Worm (Caenorhabditis elegans) whole organism, L4 larva: ENCODE measurements around the gene F40F8.1.

ENCODE experiments used
- F37D6.2 ChIP-seq: sonication (generic microtip); optimal IDR thresholded peaks from 2 replicates; lab custom pipeline; 2016; ENCODE audit warnings: mild to moderate bottlenecking, missing genetic modification characterization, missing compliant biosample characterization
- R02D3.7 ChIP-seq: fragments of 150-350 bp; sonication (generic microtip); optimal IDR thresholded peaks from 3 replicates; lab custom pipeline; 2014; ENCODE audit warnings: missing biosample characterization, missing genetic modification characterization
- Y75B8A.6 ChIP-seq: fragments of 200-800 bp; sonication (Bioruptor generic); IDR thresholded peaks from 2 replicates; pipeline ENCODE4 v1.3.6; 2022; ENCODE audit warnings: missing genetic modification reagents, missing genetic modification characterization, missing compliant biosample characterization
- aha-1 ChIP-seq: fragments of 150-350 bp; peaks from one replicate; lab custom pipeline; 2014; ENCODE audit warnings: missing biosample characterization, missing genetic modification characterization
- ama-1 ChIP-seq: fragments of 150-350 bp; optimal IDR thresholded peaks from 2 replicates; lab custom pipeline; 2014; ENCODE audit warnings: inconsistent platforms, mixed read lengths
- attf-4 ChIP-seq: sonication (generic microtip); optimal IDR thresholded peaks from 3 replicates; lab custom pipeline; 2017; ENCODE audit warnings: missing biosample characterization, missing genetic modification characterization
- ceh-82 ChIP-seq: sonication (generic microtip); optimal IDR thresholded peaks from 2 replicates; lab custom pipeline; 2017; ENCODE audit warnings: missing biosample characterization, missing genetic modification characterization
- cey-2 ChIP-seq: sonication (generic microtip); optimal IDR thresholded peaks from 3 replicates; lab custom pipeline; 2017; ENCODE audit warnings: missing genetic modification characterization, mild to moderate bottlenecking, missing compliant biosample characterization, antibody characterized with exemption, borderline replicate concordance; ENCODE audit not compliant: insufficient read depth
- daf-12 ChIP-seq: fragments of 150-350 bp; optimal IDR thresholded peaks from 2 replicates; lab custom pipeline; 2014; ENCODE audit warnings: missing biosample characterization, missing genetic modification reagents, missing genetic modification characterization
- daf-16 ChIP-seq, 3 experiments: sonication (generic microtip); optimal IDR thresholded peaks; 2 replicates each; lab custom pipeline; 2016 to 2017; ENCODE audit warnings: missing genetic modification characterization in 3 of 3, missing genetic modification reagents in 3 of 3, mild to moderate bottlenecking in 2 of 3, missing compliant biosample characterization in 2 of 3, missing biosample characterization in 1 of 3, moderate library complexity in 1 of 3
- dmd-6 ChIP-seq: fragments of 200-800 bp; sonication (Bioruptor generic); IDR thresholded peaks from 2 replicates; pipeline ENCODE4 v1.3.6; 2022; ENCODE audit warnings: missing genetic modification reagents, missing genetic modification characterization, missing compliant biosample characterization
- dve-1 ChIP-seq: sonication (generic microtip); optimal IDR thresholded peaks from 2 replicates; lab custom pipeline; 2017; ENCODE audit warnings: antibody characterized with exemption, mild to moderate bottlenecking, missing genetic modification characterization, missing compliant biosample characterization; ENCODE audit not compliant: insufficient read depth
- hif-1 ChIP-seq, 2 experiments: sonication (generic microtip); optimal IDR thresholded peaks; 2 replicates each; lab custom pipeline; 2016 to 2017; ENCODE audit warnings: missing compliant biosample characterization in 2 of 2, missing genetic modification characterization in 2 of 2, missing genetic modification reagents in 2 of 2, missing genotype in 2 of 2, mild to moderate bottlenecking in 1 of 2
- hlh-11 ChIP-seq: fragments of 200-800 bp; sonication (Bioruptor generic); optimal IDR thresholded peaks from 2 replicates; lab custom pipeline; 2018; ENCODE audit warnings: mild to moderate bottlenecking, missing genetic modification characterization, missing compliant biosample characterization
- hlh-30 ChIP-seq: sonication (generic microtip); optimal IDR thresholded peaks from 2 replicates; lab custom pipeline; 2017; ENCODE audit warnings: antibody characterized with exemption, mild to moderate bottlenecking, missing genetic modification characterization, missing compliant biosample characterization; ENCODE audit not compliant: insufficient read depth
- jun-1 ChIP-seq: fragments of 150-350 bp; optimal IDR thresholded peaks from 2 replicates; lab custom pipeline; 2014; ENCODE audit warnings: missing biosample characterization, missing genetic modification reagents, missing genetic modification characterization
- lin-1 ChIP-seq: fragments of 200-800 bp; sonication (Bioruptor generic); IDR thresholded peaks from 2 replicates; pipeline ENCODE4 v1.3.6; 2022; ENCODE audit warnings: missing genetic modification reagents, missing genetic modification characterization, missing compliant biosample characterization
- mep-1 ChIP-seq: fragments of 150-350 bp; sonication (generic microtip); optimal IDR thresholded peaks from 3 replicates; lab custom pipeline; 2014; ENCODE audit warnings: missing biosample characterization, missing genetic modification characterization
- mes-2 ChIP-seq: sonication (generic microtip); optimal IDR thresholded peaks from 2 replicates; lab custom pipeline; 2016; ENCODE audit warnings: missing genotype, mild to moderate bottlenecking, missing genetic modification characterization, missing compliant biosample characterization; ENCODE audit not compliant: poor library complexity, severe bottlenecking
- nhr-10 ChIP-seq: fragments of 150-350 bp; optimal IDR thresholded peaks from 2 replicates; lab custom pipeline; 2014; ENCODE audit warnings: missing biosample characterization, missing genetic modification characterization
- nhr-11 ChIP-seq: fragments of 150-350 bp; optimal IDR thresholded peaks from 2 replicates; lab custom pipeline; 2014; ENCODE audit warnings: missing biosample characterization, missing genetic modification characterization
- nhr-28 ChIP-seq: fragments of 150-350 bp; optimal IDR thresholded peaks from 2 replicates; lab custom pipeline; 2014; ENCODE audit warnings: missing biosample characterization, missing genetic modification characterization
- nhr-48 ChIP-seq: sonication (generic microtip); optimal IDR thresholded peaks from 2 replicates; lab custom pipeline; 2016; ENCODE audit warnings: mild to moderate bottlenecking, missing genetic modification characterization, missing compliant biosample characterization
- nhr-77 ChIP-seq: fragments of 150-350 bp; optimal IDR thresholded peaks from 2 replicates; lab custom pipeline; 2014; ENCODE audit warnings: missing biosample characterization, missing genetic modification characterization
- php-3 ChIP-seq: fragments of 200-800 bp; sonication (Bioruptor generic); IDR thresholded peaks from 2 replicates; pipeline ENCODE4 v1.3.6; 2022; ENCODE audit warnings: missing genetic modification reagents, missing genetic modification characterization, missing compliant biosample characterization
- skn-1 ChIP-seq: fragments of 150-350 bp; optimal IDR thresholded peaks from 2 replicates; lab custom pipeline; 2014; ENCODE audit warnings: missing biosample characterization, missing genetic modification characterization
- snpc-4 ChIP-seq: fragments of 150-350 bp; optimal IDR thresholded peaks from 2 replicates; lab custom pipeline; 2014; ENCODE audit warnings: missing biosample characterization, missing genetic modification characterization
- tag-97 ChIP-seq: fragments of 200-800 bp; sonication (Bioruptor generic); IDR thresholded peaks from 2 replicates; pipeline ENCODE4 v1.3.6; 2022; ENCODE audit warnings: missing genetic modification characterization, missing compliant biosample characterization
- tra-1 ChIP-seq: fragments of 200-800 bp; sonication (Bioruptor generic); IDR thresholded peaks from 2 replicates; pipeline ENCODE4 v1.3.6; 2022; ENCODE audit warnings: missing genetic modification reagents, missing genetic modification characterization, missing compliant biosample characterization
- unc-39 ChIP-seq: sonication (generic microtip); optimal IDR thresholded peaks from 2 replicates; lab custom pipeline; 2017; ENCODE audit warnings: missing biosample characterization, missing genetic modification characterization
- unc-62 ChIP-seq, 3 experiments: fragments of 150-350 bp in 1 of 3; sonication (generic microtip); optimal IDR thresholded peaks in 2 of 3; peaks in 1 of 3; 1 replicate in 1 of 3; 2 replicates in 2 of 3; lab custom pipeline; 2014 to 2017; ENCODE audit warnings: missing biosample characterization in 3 of 3, missing genetic modification characterization in 3 of 3, missing genetic modification reagents in 3 of 3, missing genotype in 1 of 3

F40F8.1 gene

ce11 chrII:11153080-11153479 lies 25.6 kb downstream of the F40F8.1 start (continued):
- no peak for TF ChIP-seq daf-16 (GFP tag; optimal IDR thresholded peaks at IDR 0.05; lab: Kevin White, UChicago)
- peak; percentile 78 for TF ChIP-seq daf-16 (tag; optimal IDR thresholded peaks at IDR 0.05; lab: Kevin White, UChicago)
- TF ChIP-seq nhr-48 (tag; lab: Kevin White, UChicago): peak; percentile 13
- TF ChIP-seq snpc-4 (tag; lab: Kevin White, UChicago): no peak
- peak; percentile 9 for TF ChIP-seq ama-1 (lab: Kevin White, UChicago)

- TF ChIP-seq hlh-30: peak; percentile 56
- no peak for TF ChIP-seq hif-1 (tag; optimal IDR thresholded peaks at IDR 0.05; lab: Kevin White, UChicago)
- TF ChIP-seq skn-1: no peak
- no peak for TF ChIP-seq F37D6.2 (tag; lab: Kevin White, UChicago)
- TF ChIP-seq dmd-6 (GFP tag; lab: Robert Waterston, UW): peak; percentile 52
- peak; percentile 16 for TF ChIP-seq jun-1 (tag; lab: Kevin White, UChicago)
- no peak for TF ChIP-seq lin-1 (GFP tag; lab: Robert Waterston, UW)
- peak; percentile 48 for TF ChIP-seq nhr-77 (tag; lab: Kevin White, UChicago)
- peak; percentile 66 for TF ChIP-seq hlh-11 (tag; lab: Kevin White, UChicago)
- peak; percentile 40 for TF ChIP-seq nhr-10
- TF ChIP-seq nhr-48 (tag; lab: Kevin White, UChicago): peak; percentile 8
- TF ChIP-seq nhr-28: peak; percentile 47
- TF ChIP-seq unc-62 (GFP tag; optimal IDR thresholded peaks at IDR 0.05 in 1 of 2; lab: Kevin White, UChicago): peak in 1 of 2 experiments; percentile 20
- TF ChIP-seq unc-62 (tag; optimal IDR thresholded peaks at IDR 0.05; lab: Kevin White, UChicago): no peak
- no peak for TF ChIP-seq daf-16 (GFP tag; optimal IDR thresholded peaks at IDR 0.05; lab: Kevin White, UChicago)
- TF ChIP-seq daf-16 (tag; optimal IDR thresholded peaks at IDR 0.05; lab: Kevin White, UChicago): peak; percentile 63
- 0 out of 2 replicates have a peak, but pooled peaks have one; percentile 32 for TF ChIP-seq php-3 (GFP tag; lab: Robert Waterston, UW)
- peak; percentile 65 for TF ChIP-seq dve-1 (tag; lab: Kevin White, UChicago)
Observed at ce11 chrII:11153800-11154199, 26.3 kb downstream of the F40F8.1 start.

- no peak for TF ChIP-seq attf-4
- peak; percentile 33 for TF ChIP-seq hlh-11 (tag; lab: Kevin White, UChicago)
- TF ChIP-seq R02D3.7 (tag; lab: Kevin White, UChicago): no peak
- no peak for TF ChIP-seq tag-97 (GFP tag; lab: Robert Waterston, UW)
- no peak for TF ChIP-seq daf-16 (GFP tag; optimal IDR thresholded peaks at IDR 0.05; lab: Kevin White, UChicago)
- TF ChIP-seq daf-16 (tag; optimal IDR thresholded peaks at IDR 0.05; lab: Kevin White, UChicago): peak; percentile 90
- no peak for TF ChIP-seq tra-1 (GFP tag; lab: Robert Waterston, UW)
- no peak for TF ChIP-seq unc-39 (tag; lab: Kevin White, UChicago)
- peak; percentile 24 for TF ChIP-seq dmd-6 (GFP tag; lab: Robert Waterston, UW)
- no peak for TF ChIP-seq mes-2 (tag; lab: Kevin White, UChicago)
- peak; percentile 6; the same call in 1 of the 2 replicates for TF ChIP-seq php-3 (GFP tag; lab: Robert Waterston, UW)
Observed at ce11 chrII:11154957-11155356, 27.5 kb downstream of the F40F8.1 start.

ce11 chrII:11155400-11155799 lies 27.9 kb downstream of the F40F8.1 start:
- TF ChIP-seq dve-1 (tag; lab: Kevin White, UChicago): peak; percentile 4
- TF ChIP-seq aha-1 (tag; lab: Kevin White, UChicago): peak; percentile 97
- TF ChIP-seq nhr-77 (tag; lab: Kevin White, UChicago): no peak
- no peak for TF ChIP-seq cey-2
- TF ChIP-seq hlh-11 (tag; lab: Kevin White, UChicago): peak; percentile 8
- TF ChIP-seq dmd-6 (GFP tag; lab: Robert Waterston, UW): peak; percentile 37
- TF ChIP-seq hlh-30: peak; percentile 14
- TF ChIP-seq mep-1 (tag; lab: Kevin White, UChicago): no peak
- no peak for TF ChIP-seq daf-16 (GFP tag; optimal IDR thresholded peaks at IDR 0.05; lab: Kevin White, UChicago)
- peak; percentile 43 for TF ChIP-seq daf-16 (tag; optimal IDR thresholded peaks at IDR 0.05; lab: Kevin White, UChicago)
- no peak for TF ChIP-seq nhr-11 (tag; lab: Kevin White, UChicago)
- no peak for TF ChIP-seq Y75B8A.6 (GFP tag; lab: Robert Waterston, UW)
- TF ChIP-seq ceh-82 (tag; lab: Kevin White, UChicago): no peak
- TF ChIP-seq daf-12 (tag; lab: Kevin White, UChicago): no peak
